Fruit fly (Drosophila melanogaster) whole organism, embryonic: ENCODE measurements around the gene PIG-B.

Source experiments
- CG11085 ChIP-seq: fragments of 200-800 bp; sonication (Bioruptor generic); IDR thresholded peaks from 2 replicates; pipeline ENCODE4 v1.3.6; 2022; ENCODE audit warnings: missing biosample characterization, missing genetic modification characterization
- CG12942 ChIP-seq: fragments of 200-800 bp; sonication (Bioruptor generic); optimal IDR thresholded peaks from 3 replicates; lab custom pipeline; 2016; ENCODE audit warnings: missing biosample characterization, missing genetic modification characterization
- fd102C ChIP-seq: fragments of 200-800 bp; sonication (Bioruptor generic); optimal IDR thresholded peaks from 2 replicates; lab custom pipeline; 2018; ENCODE audit warnings: missing biosample characterization, mild to moderate bottlenecking, missing genetic modification characterization, moderate library complexity
- prd ChIP-seq, 3 experiments: fragments of >200 bp in 2 of 3; fragments of 200-800 bp in 1 of 3; sonication (Bioruptor generic) in 1 of 3; optimal IDR thresholded peaks in 2 of 3; IDR thresholded peaks in 1 of 3; 2 replicates in 2 of 3; 3 replicates in 1 of 3; pipeline versions ENCODE4 v1.3.6 to Lab custom; 2017 to 2022; ENCODE audit warnings: missing biosample characterization in 1 of 3, missing genetic modification characterization in 1 of 3
- sqz ChIP-seq: fragments of 200-800 bp; sonication (Bioruptor generic); optimal IDR thresholded peaks from 3 replicates; lab custom pipeline; 2018; ENCODE audit warnings: missing biosample characterization, mild to moderate bottlenecking, missing genetic modification characterization
- ssp ChIP-seq: fragments of 200-800 bp; sonication (Bioruptor generic); IDR thresholded peaks from 2 replicates; pipeline ENCODE4 v1.3.6; 2022; ENCODE audit warnings: missing biosample characterization, missing genetic modification characterization

DNA sequence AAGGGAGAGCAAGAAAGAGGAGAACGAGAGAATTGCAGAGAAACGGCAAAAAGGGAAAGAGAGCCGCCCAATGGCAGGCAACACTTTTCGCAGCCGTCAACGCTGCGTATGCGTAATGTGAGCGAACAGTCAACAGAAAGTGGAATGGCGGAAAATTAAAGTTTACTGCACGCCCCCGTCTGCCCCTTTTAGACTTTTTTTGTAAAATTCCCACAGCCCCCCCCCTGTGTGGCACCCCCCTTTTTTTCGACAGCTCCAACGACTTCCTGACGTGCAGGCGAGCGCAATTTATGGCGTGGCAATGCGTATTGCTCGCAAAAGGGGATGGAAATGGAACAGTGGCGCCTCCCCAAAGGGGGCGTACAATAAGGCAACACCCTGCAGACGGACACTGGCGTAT is 47.7 kb upstream of the PIG-B start:
- TF ChIP-seq sqz (GFP tag; lab: Kevin White, UChicago) (no peak), fd102C (GFP tag; lab: Kevin White, UChicago) (no peak), CG12942 (GFP tag; lab: Kevin White, UChicago) (no peak), prd (optimal IDR thresholded peaks at IDR 0.05; lab: Kevin White, UChicago) (no peak), prd (GFP tag; IDR thresholded peaks at IDR 0.05; lab: Robert Waterston, UW) (no peak), ssp (GFP tag; lab: Robert Waterston, UW) (no peak), CG11085 (GFP tag; lab: Robert Waterston, UW) (no peak)
